Worm (Caenorhabditis elegans): ENCODE results near the gene F02A9.7.

DNA sequence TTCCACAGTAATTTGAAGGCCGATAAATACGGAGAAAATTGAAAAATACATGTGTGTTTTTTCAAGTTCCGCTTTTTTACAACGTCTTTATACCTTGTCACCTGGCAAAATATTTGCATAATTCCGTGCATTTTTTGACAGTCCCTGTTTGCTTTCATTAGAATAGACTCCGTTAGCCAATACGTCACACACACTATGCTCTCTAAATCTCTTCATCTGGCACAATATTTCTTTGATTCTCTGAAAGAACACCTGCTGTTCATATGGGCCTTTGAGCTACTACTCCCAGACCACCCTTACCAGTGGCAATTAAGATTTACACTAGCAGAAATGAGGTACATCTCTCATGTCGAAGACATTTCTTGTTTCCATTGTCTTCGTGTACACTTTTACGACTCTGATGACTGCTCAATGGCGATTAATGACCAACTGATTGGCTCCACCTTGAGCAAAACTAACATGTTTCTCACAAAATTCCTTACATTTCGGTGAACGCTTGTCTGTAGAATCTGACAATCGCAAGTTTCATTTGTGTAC is 42.9 kb upstream of the F02A9.7 start, which contains the start of gene grl-11:
- no peak for TF ChIP-seq unc-130 (GFP tag; optimal IDR thresholded peaks at IDR 0.05)
- no peak for TF ChIP-seq egl-27 (tag; optimal IDR thresholded peaks at IDR 0.05)
- TF ChIP-seq aha-1 (tag), result no peak
- no peak for TF ChIP-seq unc-39 (tag; optimal IDR thresholded peaks at IDR 0.05)
- no peak for TF ChIP-seq ceh-82 (tag; optimal IDR thresholded peaks at IDR 0.05)
- no peak for TF ChIP-seq mdl-1 (tag; optimal IDR thresholded peaks at IDR 0.05)
- no peak for TF ChIP-seq pha-4 (GFP tag; IDR thresholded peaks at IDR 0.05)
- no peak for TF ChIP-seq pha-4 (tag; optimal IDR thresholded peaks at IDR 0.05)
- TF ChIP-seq nhr-28 (tag; optimal IDR thresholded peaks at IDR 0.05), result no peak
